Worm (Caenorhabditis elegans) whole organism, midembryonic: Measurements from ENCODE around the gene C26B9.7.

Source experiments
- T22C8.4 ChIP-seq: fragments of 200-800 bp; sonication (Bioruptor generic); IDR thresholded peaks from 2 replicates; pipeline ENCODE4 v1.3.6; 2022; ENCODE audit warnings: missing genetic modification characterization, missing compliant biosample characterization
- cog-1 ChIP-seq: sonication (generic microtip); optimal IDR thresholded peaks from 2 replicates; lab custom pipeline; 2016; ENCODE audit warnings: missing genetic modification characterization, missing compliant biosample characterization
- flt-1 ChIP-seq: fragments of 200-800 bp; sonication (Bioruptor generic); IDR thresholded peaks from 2 replicates; pipeline ENCODE4 v1.3.6; 2022; ENCODE audit warnings: missing genetic modification characterization, missing compliant biosample characterization
- klf-2 ChIP-seq: fragments of 200-800 bp; sonication (Bioruptor generic); conservative IDR thresholded peaks from 2 replicates; pipeline ENCODE4 v1.3.6; 2022; ENCODE audit warnings: missing genetic modification reagents, missing genetic modification characterization, missing compliant biosample characterization
- med-1 ChIP-seq: sonication (generic microtip); optimal IDR thresholded peaks from 2 replicates; lab custom pipeline; 2017; ENCODE audit warnings: missing genetic modification characterization, mild to moderate bottlenecking, missing compliant biosample characterization, antibody characterized with exemption, missing genetic modification reagents; ENCODE audit not compliant: insufficient read depth
- ref-1 ChIP-seq: fragments of 200-800 bp; sonication (Bioruptor generic); conservative IDR thresholded peaks from 2 replicates; pipeline ENCODE4 v1.3.6; 2022; ENCODE audit warnings: missing genetic modification reagents, missing genetic modification characterization, missing compliant biosample characterization
- tab-1 ChIP-seq: fragments of 200-800 bp; sonication (Bioruptor generic); IDR thresholded peaks from 2 replicates; pipeline ENCODE4 v1.3.6; 2022; ENCODE audit warnings: missing genetic modification characterization, missing compliant biosample characterization
- ztf-23 ChIP-seq: fragments of 200-800 bp; sonication (Bioruptor generic); IDR thresholded peaks from 2 replicates; pipeline ENCODE4 v1.3.6; 2022; ENCODE audit warnings: missing genetic modification reagents, missing genetic modification characterization, missing compliant biosample characterization
- ztf-29 ChIP-seq: fragments of 200-800 bp; sonication (Bioruptor generic); IDR thresholded peaks from 2 replicates; pipeline ENCODE4 v1.3.6; 2022; ENCODE audit warnings: missing genetic modification reagents, missing genetic modification characterization, missing compliant biosample characterization

C26B9.7 gene

DNA sequence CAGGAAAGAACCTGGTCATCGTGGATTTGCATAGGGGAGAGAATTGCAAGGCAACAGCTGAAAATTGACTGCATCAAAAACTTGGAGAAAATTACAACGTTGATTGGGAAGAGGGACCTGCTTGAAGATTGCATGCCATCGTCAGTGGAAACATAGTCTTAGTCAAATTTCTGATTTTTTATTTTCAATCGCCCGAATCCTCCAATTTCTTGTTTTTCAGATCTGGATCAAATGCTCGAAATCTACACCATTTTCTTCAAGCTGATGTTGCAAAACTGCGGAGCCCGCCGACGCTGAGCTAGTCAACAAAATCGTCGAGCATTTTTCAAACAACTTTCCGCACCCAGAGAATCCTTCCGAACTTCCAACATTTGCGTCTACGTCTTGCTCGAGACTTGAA lies 31.5 kb downstream of the C26B9.7 start:
- TF ChIP-seq T22C8.4 (GFP tag; lab: Robert Waterston, UW) (no peak), cog-1 (no peak), klf-2 (GFP tag; lab: Robert Waterston, UW) (no peak), ztf-23 (GFP tag; lab: Robert Waterston, UW) (no peak), ref-1 (GFP tag; lab: Robert Waterston, UW) (no peak)

ce11 chrX:5374742-5375141 lies 32.6 kb downstream of the C26B9.7 start, which contains the start of gene sek-4:
sek-4 (plus strand) TSS chrX:5375059.
- TF ChIP-seq med-1 (GFP tag; lab: Kevin White, UChicago) (no peak), cog-1 (no peak), flt-1 (GFP tag; lab: Robert Waterston, UW) (no peak), ztf-23 (GFP tag; lab: Robert Waterston, UW) (no peak), ref-1 (GFP tag; lab: Robert Waterston, UW) (no peak), T22C8.4 (GFP tag; lab: Robert Waterston, UW) (no peak), ztf-29 (GFP tag; lab: Robert Waterston, UW) (no peak), tab-1 (GFP tag; lab: Robert Waterston, UW) (no peak), klf-2 (GFP tag; lab: Robert Waterston, UW) (no peak)

DNA sequence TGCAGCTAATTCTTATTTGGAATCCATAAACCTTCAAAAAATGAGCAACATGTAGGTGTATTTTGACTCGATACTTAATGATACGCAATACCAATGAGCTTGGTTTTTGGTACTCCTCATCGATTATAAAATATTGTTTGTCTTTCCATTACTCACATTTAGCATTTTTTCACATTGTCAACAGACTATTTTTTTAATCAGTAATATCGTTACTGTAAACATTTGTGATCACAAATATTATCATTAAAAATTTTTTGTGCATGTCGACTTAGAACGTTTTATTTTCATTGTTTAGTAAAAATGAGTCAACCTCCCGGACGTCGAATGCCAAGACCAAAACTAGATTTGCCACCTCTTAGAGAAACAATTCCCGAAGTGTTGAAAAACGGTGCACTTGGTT lies 35.2 kb downstream of the C26B9.7 start, which contains the start of gene sek-5:
TSS of gene sek-5 (plus strand) at position 301 of the 400 bp plus-strand sequence.
- TF ChIP-seq klf-2 (GFP tag; lab: Robert Waterston, UW) (no peak), ref-1 (GFP tag; lab: Robert Waterston, UW) (no peak), ztf-23 (GFP tag; lab: Robert Waterston, UW) (no peak), T22C8.4 (GFP tag; lab: Robert Waterston, UW) (no peak), tab-1 (GFP tag; lab: Robert Waterston, UW) (no peak), cog-1 (no peak), flt-1 (GFP tag; lab: Robert Waterston, UW) (no peak), med-1 (GFP tag; lab: Kevin White, UChicago) (no peak)

DNA sequence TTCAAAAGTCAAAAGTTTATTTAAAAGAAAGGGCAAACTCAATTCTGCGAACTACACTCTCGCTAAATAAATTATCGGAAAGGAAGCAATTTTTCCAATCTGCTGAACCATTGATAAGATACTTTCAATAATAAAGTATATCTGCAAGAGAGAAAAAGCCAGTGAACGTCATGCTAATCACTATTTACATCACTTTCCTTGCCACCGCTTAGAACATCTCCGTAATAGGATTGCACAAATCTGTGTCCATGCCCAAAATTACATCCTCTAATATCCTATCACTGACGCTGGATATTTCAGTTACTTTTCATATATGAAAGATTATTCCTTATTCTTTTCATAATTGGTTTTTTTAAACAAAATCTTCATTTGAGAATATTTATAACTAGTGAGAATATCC lies 40.7 kb downstream of the C26B9.7 start:
- TF ChIP-seq tab-1 (GFP tag; lab: Robert Waterston, UW) (no peak), med-1 (GFP tag; lab: Kevin White, UChicago) (no peak), ref-1 (GFP tag; lab: Robert Waterston, UW) (no peak), cog-1 (no peak), ztf-23 (GFP tag; lab: Robert Waterston, UW) (no peak), flt-1 (GFP tag; lab: Robert Waterston, UW) (no peak), T22C8.4 (GFP tag; lab: Robert Waterston, UW) (no peak)

ce11 chrX:5386558-5386957 lies 44.5 kb downstream of the C26B9.7 start, which contains the start of gene kcnl-3:
kcnl-3 (plus strand) TSS chrX:5386858.
- TF ChIP-seq ztf-23 (GFP tag; lab: Robert Waterston, UW), result no peak
- no peak for TF ChIP-seq T22C8.4 (GFP tag; lab: Robert Waterston, UW)
- TF ChIP-seq ztf-29 (GFP tag; lab: Robert Waterston, UW), result no peak
- TF ChIP-seq klf-2 (GFP tag; lab: Robert Waterston, UW), result no peak
- no peak for TF ChIP-seq ref-1 (GFP tag; lab: Robert Waterston, UW)
- TF ChIP-seq flt-1 (GFP tag; lab: Robert Waterston, UW), result no peak
- no peak for TF ChIP-seq med-1 (GFP tag; lab: Kevin White, UChicago)
- TF ChIP-seq tab-1 (GFP tag; lab: Robert Waterston, UW), result no peak
- TF ChIP-seq cog-1, result no peak

ce11 chrX:5387629-5388028 lies 45.5 kb downstream of the C26B9.7 start:
- TF ChIP-seq med-1 (GFP tag; lab: Kevin White, UChicago) (no peak), tab-1 (GFP tag; lab: Robert Waterston, UW) (no peak), ztf-23 (GFP tag; lab: Robert Waterston, UW) (no peak), ztf-29 (GFP tag; lab: Robert Waterston, UW) (no peak), T22C8.4 (GFP tag; lab: Robert Waterston, UW) (no peak), flt-1 (GFP tag; lab: Robert Waterston, UW) (no peak), klf-2 (GFP tag; lab: Robert Waterston, UW) (no peak)
